Fruit fly (Drosophila melanogaster) whole organism: ENCODE measurements around the gene Acp63F.

Experiments used
- psq ChIP-seq: fragments of >200 bp; optimal IDR thresholded peaks from 2 replicates; lab custom pipeline; 2017
- usp ChIP-seq: fragments of >200 bp; optimal IDR thresholded peaks from 2 replicates; lab custom pipeline; 2017; ENCODE audit warnings: missing biosample characterization, missing genetic modification characterization, mixed read lengths

DNA sequence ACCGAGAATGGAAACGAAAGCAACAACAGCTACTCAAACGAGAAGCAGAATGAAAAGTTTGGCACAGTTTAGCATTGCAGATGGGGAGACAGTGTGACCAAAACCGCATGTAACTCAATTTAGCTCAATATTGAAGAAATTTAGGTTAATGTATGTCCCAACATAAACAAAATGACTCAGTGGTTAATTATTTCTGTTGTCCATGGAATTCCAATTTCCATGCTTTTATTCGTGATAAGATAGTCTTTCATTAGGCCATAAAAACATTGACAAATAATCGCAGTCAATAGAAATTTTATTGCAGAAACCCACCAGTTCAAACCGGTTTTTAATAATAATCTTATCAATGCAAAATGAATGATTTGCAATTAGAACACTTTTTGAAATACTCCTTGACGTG is 14.3 kb downstream of the Acp63F start:
- TF ChIP-seq psq (lab: Kevin White, UChicago), result no peak
- TF ChIP-seq usp (GFP tag; lab: Kevin White, UChicago), result no peak
